Worm (Caenorhabditis elegans) whole organism, L4 larva: Measurements from ENCODE around the gene cdr-7.

ENCODE experiments used
- lin-1 ChIP-seq: fragments of 200-800 bp; sonication (Bioruptor generic); IDR thresholded peaks from 2 replicates; pipeline ENCODE4 v1.3.6; 2022; ENCODE audit warnings: missing genetic modification reagents, missing genetic modification characterization, missing compliant biosample characterization
- nhr-237 ChIP-seq: sonication (generic microtip); optimal IDR thresholded peaks from 2 replicates; lab custom pipeline; 2017; ENCODE audit warnings: missing biosample characterization, missing genetic modification characterization
- php-3 ChIP-seq: fragments of 200-800 bp; sonication (Bioruptor generic); IDR thresholded peaks from 2 replicates; pipeline ENCODE4 v1.3.6; 2022; ENCODE audit warnings: missing genetic modification reagents, missing genetic modification characterization, missing compliant biosample characterization
- skn-1 ChIP-seq: fragments of 150-350 bp; optimal IDR thresholded peaks from 2 replicates; lab custom pipeline; 2014; ENCODE audit warnings: missing biosample characterization, missing genetic modification characterization
- snpc-4 ChIP-seq: fragments of 150-350 bp; optimal IDR thresholded peaks from 2 replicates; lab custom pipeline; 2014; ENCODE audit warnings: missing biosample characterization, missing genetic modification characterization
- tag-97 ChIP-seq: fragments of 200-800 bp; sonication (Bioruptor generic); IDR thresholded peaks from 2 replicates; pipeline ENCODE4 v1.3.6; 2022; ENCODE audit warnings: missing genetic modification characterization, missing compliant biosample characterization

- TF ChIP-seq snpc-4 (tag; lab: Kevin White, UChicago) = no peak
- no peak for TF ChIP-seq lin-1 (GFP tag; lab: Robert Waterston, UW)
- TF ChIP-seq skn-1 (tag; lab: Kevin White, UChicago) = no peak
- no peak for TF ChIP-seq php-3 (GFP tag; lab: Robert Waterston, UW)
- no peak for TF ChIP-seq nhr-237 (tag; lab: Kevin White, UChicago)
- no peak for TF ChIP-seq tag-97
Observed at ce11 chrV:12371386-12371785, 40.5 kb downstream of the cdr-7 start, which contains the start of gene F23H12.7.
